Fruit fly (Drosophila melanogaster): Measurements from ENCODE around the gene CG34241.
A peak's percentile ranks its signal among the peaks of the same experiment; 100 is the strongest.

Gene CG34241

DNA sequence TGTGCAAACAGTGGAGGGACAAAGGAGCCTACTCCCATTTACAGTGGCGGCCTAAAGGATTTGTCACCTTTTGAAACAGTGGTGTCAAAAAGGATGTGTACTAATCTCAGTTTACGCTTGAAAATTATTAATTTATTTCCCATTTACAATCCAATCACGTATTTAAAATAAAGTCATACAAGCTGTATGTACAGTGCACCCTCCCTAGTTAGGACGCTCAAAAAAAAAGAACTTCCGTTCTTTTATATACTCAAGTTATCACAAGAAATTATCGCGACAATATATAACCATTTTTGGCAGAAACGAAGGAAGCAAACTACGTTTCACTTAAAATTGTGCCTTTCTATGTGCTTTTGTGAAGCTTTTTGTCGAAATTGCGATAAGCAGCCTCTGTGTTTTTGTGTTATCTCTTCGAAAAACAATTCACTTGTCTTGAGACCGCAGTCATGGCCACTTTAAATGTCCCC, 11.5 kb downstream of the CG34241 start (continued):
- TF ChIP-seq Oli (tag; optimal IDR thresholded peaks at IDR 0.05) (peak; percentile 57), org-1 (GFP tag; optimal IDR thresholded peaks at IDR 0.05) (peak; percentile 53), Atf6 (GFP tag; IDR thresholded peaks at IDR 0.05) (peak; percentile 24; the same call in 1 of the 2 replicates), odd (GFP tag; optimal IDR thresholded peaks at IDR 0.05) (peak; percentile 19), CG7928 (GFP tag; optimal IDR thresholded peaks at IDR 0.05) (no peak), CG12659 (GFP tag; optimal IDR thresholded peaks at IDR 0.05) (peak; percentile 38), CG14710 (tag; optimal IDR thresholded peaks at IDR 0.05) (peak; percentile 17), CG3995 (GFP tag; optimal IDR thresholded peaks at IDR 0.05) (peak; percentile 22), sima (GFP tag; optimal IDR thresholded peaks at IDR 0.05) (no peak), Hmr (GFP tag; optimal IDR thresholded peaks at IDR 0.05) (peak; percentile 61), Dbx (GFP tag; IDR thresholded peaks at IDR 0.05) (no peak), gsb (GFP tag; IDR thresholded peaks at IDR 0.05) (no peak), Scr (GFP tag; IDR thresholded peaks at IDR 0.05; ENCODE audit: partially characterized antibody) (no peak), CTCF (GFP tag; optimal IDR thresholded peaks at IDR 0.05) (no peak), lmd (GFP tag; IDR thresholded peaks at IDR 0.05) (peak; percentile 45; the same call in 1 of the 2 replicates), chm (GFP tag; IDR thresholded peaks at IDR 0.05) (peak; percentile 49; the same call in 1 of the 2 replicates), her (GFP tag; optimal IDR thresholded peaks at IDR 0.05) (peak; percentile 25), CG12769 (tag; optimal IDR thresholded peaks at IDR 0.05) (peak; percentile 41), CG30403 (GFP tag; optimal IDR thresholded peaks at IDR 0.05) (peak; percentile 56), CG42726 (GFP tag; IDR thresholded peaks at IDR 0.05; ENCODE audit: partially characterized antibody) (no peak), Antp (GFP tag; optimal IDR thresholded peaks at IDR 0.05) (peak; percentile 38), Kr (GFP tag; optimal IDR thresholded peaks at IDR 0.05) (no peak), jigr1 (GFP tag; IDR thresholded peaks at IDR 0.05) (no peak), al (GFP tag; IDR thresholded peaks at IDR 0.05) (0 out of 2 replicates have a peak, but pooled peaks have one; percentile 11), CG4404 (GFP tag; IDR thresholded peaks at IDR 0.05) (peak; percentile 36; the same call in 1 of the 2 replicates), CG15073 (GFP tag; optimal IDR thresholded peaks at IDR 0.05) (peak; percentile 98), CG14441 (GFP tag; IDR thresholded peaks at IDR 0.05) (0 out of 2 replicates have a peak, but pooled peaks have one; percentile 21), Ets65A (GFP tag) (peak; percentile 91), Awh (GFP tag; IDR thresholded peaks at IDR 0.05) (peak; percentile 48; the same call in 1 of the 2 replicates), psq (GFP tag; optimal IDR thresholded peaks at IDR 0.05) (no peak), scrt (GFP tag; optimal IDR thresholded peaks at IDR 0.05) (no peak), ap (GFP tag; IDR thresholded peaks at IDR 0.05) (0 out of 2 replicates have a peak, but pooled peaks have one; percentile 4), amos (GFP tag; IDR thresholded peaks at IDR 0.05; ENCODE audit: partially characterized antibody) (no peak), CG15514 (GFP tag; optimal IDR thresholded peaks at IDR 0.05) (peak; percentile 44), E2f1 (GFP tag; IDR thresholded peaks at IDR 0.05) (no peak; the same call in 1 of the 2 replicates), jumu (GFP tag; optimal IDR thresholded peaks at IDR 0.05) (peak; percentile 31), CG9215 (GFP tag; IDR thresholded peaks at IDR 0.05) (no peak), PHDP (tag; optimal IDR thresholded peaks at IDR 0.05) (peak; percentile 55), CG17612 (GFP tag; IDR thresholded peaks at IDR 0.05) (no peak), B-H1 (GFP tag; IDR thresholded peaks at IDR 0.05) (no peak), CG2202 (tag; optimal IDR thresholded peaks at IDR 0.05) (peak; percentile 3), HLH54F (GFP tag; optimal IDR thresholded peaks at IDR 0.05) (peak; percentile 47), prd (optimal IDR thresholded peaks at IDR 0.05) (no peak), prd (GFP tag; IDR thresholded peaks at IDR 0.05) (peak; percentile 56), CG6765 (GFP tag; optimal IDR thresholded peaks at IDR 0.05) (peak; percentile 10), CG1233 (GFP tag; optimal IDR thresholded peaks at IDR 0.05) (peak; percentile 9), CG12942 (GFP tag; optimal IDR thresholded peaks at IDR 0.05) (peak; percentile 8), CG3726 (GFP tag; IDR thresholded peaks at IDR 0.05) (no peak), CG17802 (tag; optimal IDR thresholded peaks at IDR 0.05) (no peak), twi (tag; optimal IDR thresholded peaks at IDR 0.05) (no peak), da (GFP tag; optimal IDR thresholded peaks at IDR 0.05) (no peak), CG11695 (GFP tag; IDR thresholded peaks at IDR 0.05) (no peak; the same call in 2 of the 3 replicates)
